Fruit fly (Drosophila melanogaster): Measurements from ENCODE around the gene lute.

Gene lute

dm6 chr3R:17422102-17422501, 42.4 kb downstream of the lute start, which contains the start of gene CG14332:
TSS of gene CG14332 (minus strand) at chr3R:17422202.
- TF ChIP-seq CG8478 (optimal IDR thresholded peaks at IDR 0.05) (no peak), CTCF (optimal IDR thresholded peaks at IDR 0.05) (no peak)

DNA sequence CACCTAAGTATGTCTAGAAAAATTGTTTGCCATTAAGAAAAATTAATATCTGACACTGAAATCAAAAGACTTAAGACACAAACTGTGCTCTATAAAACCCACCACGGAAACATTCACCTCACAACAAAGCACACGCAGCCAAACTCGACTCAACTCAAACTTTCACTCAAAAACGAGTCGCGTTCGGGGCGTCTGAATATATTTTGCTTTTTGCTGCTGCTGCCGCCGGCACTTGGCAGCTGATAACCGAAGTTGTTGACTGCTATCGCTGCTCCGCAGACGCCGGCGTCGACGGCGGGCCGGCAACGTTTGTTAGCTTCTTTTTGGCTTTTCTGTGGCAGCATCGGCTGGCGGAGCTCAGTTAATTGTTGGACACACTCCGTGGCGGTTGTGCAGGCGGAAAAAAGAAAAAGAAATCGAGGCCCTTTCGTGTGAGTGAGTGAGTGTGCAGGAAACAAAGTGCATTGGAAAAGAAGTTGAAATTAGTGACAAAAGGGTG, 45.7 kb downstream of the lute start, which contains the start of gene cysu:
Gene cysu, plus strand, starts transcription at position 352 of the 499 bp plus-strand sequence.
- TF ChIP-seq CG8478 (optimal IDR thresholded peaks at IDR 0.05) = no peak
- no peak for TF ChIP-seq CTCF (optimal IDR thresholded peaks at IDR 0.05)

- TF ChIP-seq CTCF (optimal IDR thresholded peaks at IDR 0.05) (no peak), CG8478 (optimal IDR thresholded peaks at IDR 0.05) (no peak)
Observed at dm6 chr3R:17426265-17426664, 46.5 kb downstream of the lute start.

DNA sequence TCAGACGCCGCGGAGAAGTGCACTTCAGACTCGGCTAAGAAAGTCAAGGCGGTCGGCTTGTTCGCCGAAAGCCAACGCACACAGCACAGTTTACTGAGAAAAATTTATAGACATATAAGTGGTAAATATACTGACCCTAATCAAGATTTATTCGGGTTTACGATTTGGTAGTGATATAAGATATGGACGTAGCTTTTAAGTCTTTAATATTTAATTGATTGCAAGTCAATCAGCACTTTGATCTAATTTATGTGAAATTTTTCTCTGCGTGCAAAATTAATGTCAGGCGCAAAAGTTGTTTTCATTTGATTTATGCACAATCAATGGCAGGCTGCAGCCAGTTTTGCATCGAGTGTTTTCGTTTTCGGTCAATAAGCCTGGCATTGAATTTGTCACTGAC, 50.7 kb downstream of the lute start:
- TF ChIP-seq CTCF (optimal IDR thresholded peaks at IDR 0.05) (no peak), CG8478 (optimal IDR thresholded peaks at IDR 0.05) (no peak)

DNA sequence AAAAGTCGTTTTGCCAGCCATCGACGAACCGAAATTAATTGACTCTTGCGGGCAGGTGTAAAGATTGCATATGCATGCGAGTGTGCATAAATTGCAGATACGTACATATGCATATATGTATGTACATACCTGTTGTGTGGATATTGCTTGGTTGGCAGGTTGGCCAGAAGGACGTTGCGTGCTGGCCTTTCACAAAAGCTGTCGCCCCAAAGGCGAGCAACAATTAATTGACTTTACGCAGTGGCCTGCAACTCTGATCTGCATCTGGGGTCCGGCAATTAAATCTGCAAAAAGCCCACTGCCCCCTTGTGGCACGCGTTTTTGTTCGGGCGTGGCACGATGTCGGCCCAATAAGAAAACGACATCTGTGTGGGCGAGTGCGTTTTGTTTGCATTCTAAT, 53.4 kb downstream of the lute start:
- TF ChIP-seq CG8478 (optimal IDR thresholded peaks at IDR 0.05) = no peak
- TF ChIP-seq CTCF (optimal IDR thresholded peaks at IDR 0.05) = no peak

DNA sequence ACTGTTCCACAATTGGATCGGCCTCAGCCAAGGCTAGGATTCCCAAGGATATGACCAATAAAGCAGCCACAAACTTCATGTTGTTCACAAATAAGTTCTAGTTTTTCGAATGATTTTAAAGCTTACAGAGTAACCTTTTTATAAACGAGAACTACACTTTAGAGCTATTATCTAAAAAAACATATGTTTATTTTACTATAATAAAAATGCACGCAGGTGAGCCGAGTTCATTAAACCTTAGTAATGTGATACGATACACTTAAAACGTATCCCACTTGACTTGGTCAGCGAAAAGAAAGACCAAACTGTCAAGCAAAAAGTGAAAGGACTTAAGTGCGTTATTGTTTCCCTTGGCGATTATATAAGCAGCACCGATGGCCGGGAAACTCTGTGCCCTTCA, 54.6 kb downstream of the lute start, which contains the start of gene CG44090:
Gene CG44090, minus strand, starts transcription at position 101 of the 400 bp plus-strand sequence.
- TF ChIP-seq CG8478 (optimal IDR thresholded peaks at IDR 0.05) (no peak), CTCF (optimal IDR thresholded peaks at IDR 0.05) (no peak)

All from S2 (cell line).